Fruit fly (Drosophila melanogaster): ENCODE data around the gene CG17648.

CG17648 gene

DNA sequence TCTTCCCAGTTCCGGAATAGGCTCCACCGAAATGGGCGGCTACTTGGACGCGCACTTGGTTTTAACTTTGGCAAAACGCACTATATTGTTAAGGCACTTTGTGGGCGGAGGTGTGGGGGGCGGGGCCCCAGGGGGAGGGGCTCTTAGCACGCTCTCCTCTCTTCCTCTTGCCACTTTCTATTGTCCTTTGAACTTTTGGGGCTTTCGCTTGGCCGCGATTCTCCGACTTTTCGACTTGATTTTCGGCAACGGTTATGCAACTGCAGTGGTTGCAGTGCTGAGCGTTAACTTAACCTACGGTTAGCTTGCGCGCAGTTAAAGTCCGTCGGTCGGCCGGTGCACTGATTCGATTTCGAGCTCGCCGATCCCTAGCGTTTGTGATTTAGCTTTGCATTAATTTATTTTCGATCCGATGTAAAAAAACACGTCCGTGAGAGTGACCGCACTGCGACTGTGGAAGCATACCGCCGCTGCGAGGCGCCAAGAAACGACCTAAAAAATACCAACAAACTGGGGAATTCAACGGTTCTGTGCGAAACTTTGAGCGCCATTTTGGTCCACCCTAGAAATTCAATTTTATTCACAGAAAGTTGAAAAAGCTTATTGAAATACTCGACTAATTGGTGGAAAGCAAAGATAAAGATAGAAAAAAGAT lies 28.0 kb upstream of the CG17648 start, which contains the start of gene Rim2 (continued):
- TF ChIP-seq CG15011 (GFP tag; optimal IDR thresholded peaks at IDR 0.05) (no peak), CG15479 (GFP tag; optimal IDR thresholded peaks at IDR 0.05) (no peak), pros (GFP tag; optimal IDR thresholded peaks at IDR 0.05) (no peak), Elba2 (GFP tag; optimal IDR thresholded peaks at IDR 0.05) (no peak), CG8089 (GFP tag; optimal IDR thresholded peaks at IDR 0.05) (no peak), p53 (GFP tag; optimal IDR thresholded peaks at IDR 0.05) (peak; percentile 35), CG5180 (GFP tag; optimal IDR thresholded peaks at IDR 0.05) (no peak), fu2 (GFP tag; optimal IDR thresholded peaks at IDR 0.05) (no peak), CG6654 (GFP tag; optimal IDR thresholded peaks at IDR 0.05) (no peak), CG4424 (GFP tag; optimal IDR thresholded peaks at IDR 0.05) (no peak), CG31365 (tag; optimal IDR thresholded peaks at IDR 0.05) (no peak), CG30020 (tag; optimal IDR thresholded peaks at IDR 0.05) (no peak), grau (tag; optimal IDR thresholded peaks at IDR 0.05) (peak; percentile 19), CG9727 (GFP tag; optimal IDR thresholded peaks at IDR 0.05) (no peak), B-H1 (GFP tag; IDR thresholded peaks at IDR 0.05) (no peak), croc (GFP tag; conservative IDR thresholded peaks at IDR 0.05) (no peak), Rfx (GFP tag; IDR thresholded peaks at IDR 0.05) (peak; percentile 50; the same call in 1 of the 2 replicates), Eip74EF (GFP tag; optimal IDR thresholded peaks at IDR 0.05) (no peak), tio (GFP tag; optimal IDR thresholded peaks at IDR 0.05) (no peak), Lpt (GFP tag; optimal IDR thresholded peaks at IDR 0.05) (no peak), CG2199 (GFP tag; IDR thresholded peaks at IDR 0.05) (no peak), CG11695 (GFP tag; IDR thresholded peaks at IDR 0.05) (no peak; the same call in 2 of the 3 replicates), CG12104 (GFP tag; optimal IDR thresholded peaks at IDR 0.05) (no peak), CG18011 (GFP tag; optimal IDR thresholded peaks at IDR 0.05) (no peak), hb (GFP tag; IDR thresholded peaks at IDR 0.05; ENCODE audit: partially characterized antibody) (no peak), wek (GFP tag; optimal IDR thresholded peaks at IDR 0.05) (no peak), pan (optimal IDR thresholded peaks at IDR 0.05) (no peak), pan (GFP tag; optimal IDR thresholded peaks at IDR 0.05 in 1 of 2, IDR thresholded peaks at IDR 0.05 in 1 of 2) (no peak), tup (GFP tag; optimal IDR thresholded peaks at IDR 0.05) (no peak), dati (GFP tag; IDR thresholded peaks at IDR 0.05) (no peak), ranshi (GFP tag; IDR thresholded peaks at IDR 0.05) (no peak), CG10274 (GFP tag; optimal IDR thresholded peaks at IDR 0.05) (no peak), shn (GFP tag; optimal IDR thresholded peaks at IDR 0.05) (no peak), bowl (GFP tag; IDR thresholded peaks at IDR 0.05) (no peak), CG12219 (GFP tag; optimal IDR thresholded peaks at IDR 0.05) (no peak), Fer2 (tag; optimal IDR thresholded peaks at IDR 0.05) (no peak), ems (GFP tag; optimal IDR thresholded peaks at IDR 0.05) (no peak), CG33557 (GFP tag; optimal IDR thresholded peaks at IDR 0.05) (no peak), ac (GFP tag; optimal IDR thresholded peaks at IDR 0.05) (no peak), B-H2 (GFP tag; optimal IDR thresholded peaks at IDR 0.05) (peak; percentile 15), gt (GFP tag; IDR thresholded peaks at IDR 0.05) (no peak), CG3838 (GFP tag; optimal IDR thresholded peaks at IDR 0.05) (no peak), Dp (GFP tag; optimal IDR thresholded peaks at IDR 0.05) (peak; percentile 82), CG3163 (GFP tag; optimal IDR thresholded peaks at IDR 0.05) (peak; percentile 25), CG31388 (GFP tag; optimal IDR thresholded peaks at IDR 0.05) (no peak), E2f1 (GFP tag; IDR thresholded peaks at IDR 0.05) (no peak), Doc2 (GFP tag; IDR thresholded peaks at IDR 0.05) (no peak), fd64A (GFP tag; optimal IDR thresholded peaks at IDR 0.05) (no peak), Ada2b (GFP tag; IDR thresholded peaks at IDR 0.05) (no peak), ara (GFP tag; IDR thresholded peaks at IDR 0.05) (no peak), CG4730 (GFP tag; IDR thresholded peaks at IDR 0.05) (no peak)
